Worm (Caenorhabditis elegans): ENCODE results near the gene fbxb-104.

Gene fbxb-104

DNA sequence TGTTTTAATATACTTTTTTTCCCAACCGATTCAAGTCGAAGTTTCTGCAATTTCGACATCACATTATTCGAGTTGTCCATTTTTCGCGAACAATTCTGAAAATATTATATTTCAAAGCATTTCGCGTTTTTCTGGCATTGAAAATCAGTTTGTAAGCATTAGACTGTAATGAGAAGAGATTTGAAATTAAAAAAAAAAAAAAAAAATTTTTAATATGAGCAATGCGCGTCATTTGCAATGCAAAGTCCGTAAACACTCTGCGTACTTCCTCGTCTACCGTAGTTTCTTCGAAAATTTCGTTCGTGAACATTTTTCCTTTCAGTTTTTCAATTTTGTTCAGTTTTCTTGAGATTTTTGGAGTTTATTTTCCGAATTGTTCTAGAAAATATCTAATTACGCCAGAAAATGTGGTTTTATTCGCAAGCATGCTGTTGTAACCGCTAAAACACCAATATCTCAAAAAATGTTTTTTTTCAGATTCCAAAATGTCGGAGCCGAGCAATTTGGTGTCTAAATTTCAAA lies 31.7 kb downstream of the fbxb-104 start, which contains the start of the genes C16C8.5 and C16C8.16:
C16C8.5 (minus strand) TSS at position 101 of the 522 bp plus-strand sequence.
C16C8.16 (plus strand) TSS at position 472 of the 522 bp plus-strand sequence.
- TF ChIP-seq bed-3 (GFP tag; optimal IDR thresholded peaks at IDR 0.05): no peak
- TF ChIP-seq nhr-2 (tag; optimal IDR thresholded peaks at IDR 0.05): no peak
- TF ChIP-seq ces-1 (GFP tag; optimal IDR thresholded peaks at IDR 0.05): no peak

DNA sequence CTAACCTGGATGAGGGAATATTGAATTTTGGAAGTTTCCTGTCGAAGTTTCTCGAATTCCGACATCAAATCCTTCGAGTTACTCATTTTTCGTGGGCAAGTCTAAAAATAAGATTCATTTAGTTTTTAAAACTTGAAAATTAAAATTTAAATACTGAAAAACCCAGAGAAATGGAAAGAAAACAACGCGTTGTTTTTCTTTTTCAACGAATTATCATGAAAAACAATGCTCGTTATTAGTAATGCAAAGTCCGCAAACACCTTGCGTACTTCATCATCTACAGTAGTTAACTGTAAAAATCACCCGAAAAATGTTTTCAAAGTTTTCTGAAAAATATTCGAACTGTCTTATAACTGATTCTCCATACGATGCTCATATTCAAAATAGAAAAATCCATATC lies 32.8 kb downstream of the fbxb-104 start, which contains the start of gene C16C8.4:
C16C8.4 (minus strand) TSS at position 101 of the 400 bp plus-strand sequence.
- no peak for TF ChIP-seq pha-4 (tag; optimal IDR thresholded peaks at IDR 0.05)
- TF ChIP-seq tbx-8 (GFP tag; optimal IDR thresholded peaks at IDR 0.05): no peak
- TF ChIP-seq ceh-43 (GFP tag; optimal IDR thresholded peaks at IDR 0.05): no peak
- TF ChIP-seq drap-1 (GFP tag; optimal IDR thresholded peaks at IDR 0.05): no peak
- TF ChIP-seq zip-8 (tag; optimal IDR thresholded peaks at IDR 0.05): no peak

DNA sequence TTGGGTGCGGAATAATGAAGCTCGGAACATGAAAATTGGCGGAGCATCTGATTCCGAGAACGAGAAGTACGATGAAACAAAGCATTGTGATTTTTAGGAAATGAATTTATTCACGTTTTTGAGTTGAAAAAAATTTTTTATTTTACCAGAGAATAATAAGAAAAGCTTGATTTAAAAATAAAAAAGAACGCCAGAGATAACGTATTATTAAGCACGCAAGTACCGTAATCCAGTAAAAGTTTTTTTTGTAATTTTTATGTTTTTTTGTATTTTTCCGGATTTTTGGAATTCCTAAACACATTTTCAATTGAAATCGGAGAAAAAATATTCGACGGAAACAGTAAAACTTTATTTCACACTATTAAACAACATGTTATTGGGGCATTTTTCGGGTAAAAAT lies 33.9 kb downstream of the fbxb-104 start, which contains the start of gene C16C8.22:
C16C8.22 (minus strand) TSS at position 101 of the 400 bp plus-strand sequence.
- TF ChIP-seq ceh-83 (GFP tag; optimal IDR thresholded peaks at IDR 0.05) (no peak), lin-32 (GFP tag; optimal IDR thresholded peaks at IDR 0.05) (no peak), bed-3 (GFP tag; optimal IDR thresholded peaks at IDR 0.05) (no peak), snpc-4 (tag; optimal IDR thresholded peaks at IDR 0.05) (no peak), blmp-1 (tag; optimal IDR thresholded peaks at IDR 0.05) (no peak), unc-120 (tag; optimal IDR thresholded peaks at IDR 0.05; ENCODE audit: poor library complexity, severe bottlenecking) (no peak), nhr-12 (tag; optimal IDR thresholded peaks at IDR 0.05) (no peak), sptf-1 (tag; optimal IDR thresholded peaks at IDR 0.05) (no peak), ceh-43 (GFP tag; optimal IDR thresholded peaks at IDR 0.05) (no peak), lsy-2 (tag; optimal IDR thresholded peaks at IDR 0.05) (no peak), mep-1 (tag; optimal IDR thresholded peaks at IDR 0.05) (no peak)

DNA sequence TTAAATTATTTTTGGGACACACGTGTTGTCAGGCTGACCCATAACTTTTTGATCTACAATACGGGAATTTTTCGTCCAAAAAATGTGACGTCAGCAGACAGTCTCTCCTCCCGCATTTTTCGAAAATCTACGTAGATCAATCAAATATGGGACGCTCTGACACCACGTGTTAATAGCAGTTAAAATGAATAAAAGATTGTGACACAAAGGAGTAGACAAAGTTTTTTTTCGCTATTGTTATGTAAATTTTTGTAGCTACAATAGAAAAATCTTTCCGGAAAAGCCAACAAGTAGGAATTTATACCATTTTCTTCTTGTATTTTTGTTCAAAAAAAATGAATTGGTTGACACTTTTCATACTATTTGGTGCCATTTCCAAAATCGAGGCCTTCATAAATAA lies 35.7 kb downstream of the fbxb-104 start, which contains the start of gene C16C8.27:
C16C8.27 (plus strand) TSS at position 301 of the 400 bp plus-strand sequence.
- TF ChIP-seq nhr-2 (tag; optimal IDR thresholded peaks at IDR 0.05) (no peak), hlh-1 (tag; optimal IDR thresholded peaks at IDR 0.05) (no peak), ham-2 (GFP tag; optimal IDR thresholded peaks at IDR 0.05) (no peak), lin-32 (GFP tag; optimal IDR thresholded peaks at IDR 0.05) (no peak), tbx-8 (GFP tag; optimal IDR thresholded peaks at IDR 0.05) (no peak)

DNA sequence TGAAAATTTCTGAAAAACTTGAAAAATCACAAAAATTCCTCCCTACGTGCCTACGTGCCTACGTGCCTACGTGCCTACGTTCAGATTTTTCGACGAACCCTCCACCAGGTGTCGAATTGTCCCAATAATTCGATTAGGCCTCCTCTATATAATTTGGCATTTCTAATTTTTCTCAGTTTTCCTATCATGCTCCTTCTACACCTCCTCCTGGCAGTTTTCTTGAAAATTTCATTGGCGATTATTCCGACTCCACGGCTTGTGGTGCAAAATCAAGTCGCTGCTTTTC lies 36.5 kb downstream of the fbxb-104 start, which contains the start of gene C16C8.17:
C16C8.17 (plus strand) TSS at position 187 of the 286 bp plus-strand sequence.
- no peak for TF ChIP-seq ces-1 (GFP tag; optimal IDR thresholded peaks at IDR 0.05)
- no peak for TF ChIP-seq sptf-1 (tag; optimal IDR thresholded peaks at IDR 0.05)
- TF ChIP-seq ceh-43 (GFP tag; optimal IDR thresholded peaks at IDR 0.05): no peak
- no peak for TF ChIP-seq lsy-2 (tag; optimal IDR thresholded peaks at IDR 0.05)
- no peak for TF ChIP-seq nhr-76 (tag; optimal IDR thresholded peaks at IDR 0.05)
- TF ChIP-seq nhr-12 (tag; optimal IDR thresholded peaks at IDR 0.05): no peak
- TF ChIP-seq pha-4 (tag; optimal IDR thresholded peaks at IDR 0.05): no peak
- no peak for TF ChIP-seq elt-3 (tag; optimal IDR thresholded peaks at IDR 0.05)
- TF ChIP-seq lin-32 (GFP tag; optimal IDR thresholded peaks at IDR 0.05): no peak
- TF ChIP-seq zip-8 (tag; optimal IDR thresholded peaks at IDR 0.05): no peak
- TF ChIP-seq mep-1 (tag; optimal IDR thresholded peaks at IDR 0.05): no peak
- no peak for TF ChIP-seq blmp-1 (tag; optimal IDR thresholded peaks at IDR 0.05)
- TF ChIP-seq tbx-8 (GFP tag; optimal IDR thresholded peaks at IDR 0.05): no peak
- TF ChIP-seq flh-1 (GFP tag; optimal IDR thresholded peaks at IDR 0.05): no peak
- no peak for TF ChIP-seq nhr-2 (tag; optimal IDR thresholded peaks at IDR 0.05)
- no peak for TF ChIP-seq elt-1 (tag; optimal IDR thresholded peaks at IDR 0.05; ENCODE audit: borderline replicate concordance, insufficient read depth)

DNA sequence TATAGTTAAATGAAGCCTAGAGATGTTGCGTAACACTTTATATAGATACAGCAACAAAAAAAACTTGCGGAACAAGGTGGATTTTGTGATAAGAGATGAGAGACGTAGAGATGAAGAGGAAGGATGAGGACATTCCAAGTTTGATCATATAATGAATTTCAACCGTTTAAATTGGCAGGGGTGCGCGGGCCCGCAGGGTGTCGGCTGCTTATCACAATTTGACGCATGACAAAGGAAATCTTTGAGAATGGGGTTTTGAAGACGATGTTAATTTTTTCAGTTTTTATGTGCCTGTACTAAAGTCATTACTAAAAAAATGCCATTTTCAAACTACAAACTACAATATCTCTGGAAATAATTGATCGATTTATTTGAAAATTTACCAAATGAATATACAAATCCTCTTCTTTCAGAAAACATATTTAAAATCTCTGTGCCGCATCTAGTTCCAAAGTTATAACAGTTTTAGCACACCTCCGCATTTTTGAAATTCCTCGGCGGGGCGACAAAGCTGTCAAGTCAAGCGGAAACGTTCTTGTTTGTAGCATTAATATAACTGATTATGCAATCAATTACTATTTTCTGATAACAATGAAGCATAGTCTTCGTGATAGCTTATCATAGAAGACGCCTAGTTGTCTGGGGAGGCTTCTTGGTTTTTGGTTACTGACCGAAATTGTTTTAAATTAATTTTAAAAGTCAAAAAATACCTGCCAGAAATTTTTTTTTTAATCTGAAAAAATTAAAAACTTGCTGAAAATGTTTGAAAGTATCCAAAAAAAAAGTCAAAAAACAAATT lies 37.0 kb downstream of the fbxb-104 start:
- no peak for TF ChIP-seq hlh-1 (tag; optimal IDR thresholded peaks at IDR 0.05)
- peak; percentile 64 for TF ChIP-seq zip-8 (tag; optimal IDR thresholded peaks at IDR 0.05)

DNA sequence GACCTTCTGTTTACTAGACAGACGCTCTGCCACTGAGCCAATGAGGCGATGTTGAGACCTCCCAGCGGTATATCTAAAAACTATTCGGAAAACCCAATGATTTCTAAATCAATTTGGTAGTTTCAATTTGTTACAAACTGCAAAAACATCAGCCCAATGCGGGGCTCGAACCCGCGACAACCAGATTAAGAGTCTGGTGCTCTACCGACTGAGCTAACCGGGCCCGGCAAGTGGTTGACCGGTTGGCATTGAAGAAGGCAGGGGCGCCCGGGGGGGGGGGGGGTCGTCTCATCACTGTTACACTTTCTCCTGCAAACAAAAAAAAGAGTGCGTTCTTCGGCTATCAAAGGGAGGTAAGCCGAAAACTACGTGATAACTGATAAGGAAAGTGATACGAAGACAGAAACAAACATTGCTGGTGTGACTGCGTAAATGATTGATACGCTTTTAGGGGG lies 37.8 kb downstream of the fbxb-104 start:
- TF ChIP-seq drap-1 (GFP tag; optimal IDR thresholded peaks at IDR 0.05) (peak; percentile 68), ces-1 (GFP tag; optimal IDR thresholded peaks at IDR 0.05) (no peak), ham-2 (GFP tag; optimal IDR thresholded peaks at IDR 0.05) (peak; percentile 68), bed-3 (GFP tag; optimal IDR thresholded peaks at IDR 0.05) (peak; percentile 33), ceh-83 (GFP tag; optimal IDR thresholded peaks at IDR 0.05) (peak; percentile 88), lin-32 (GFP tag; optimal IDR thresholded peaks at IDR 0.05) (peak; percentile 65), sptf-1 (tag; optimal IDR thresholded peaks at IDR 0.05) (peak; percentile 71), mls-2 (tag; optimal IDR thresholded peaks at IDR 0.05) (peak; percentile 64), lin-13 (tag; optimal IDR thresholded peaks at IDR 0.05) (no peak), cnd-1 (tag; optimal IDR thresholded peaks at IDR 0.05) (peak; percentile 66), M03D4.4 (tag; optimal IDR thresholded peaks at IDR 0.05) (peak; percentile 76), sem-2 (GFP tag; optimal IDR thresholded peaks at IDR 0.05) (peak; percentile 55), unc-120 (tag; optimal IDR thresholded peaks at IDR 0.05; ENCODE audit: poor library complexity, severe bottlenecking) (peak; percentile 37), nhr-2 (tag; optimal IDR thresholded peaks at IDR 0.05) (no peak), flh-1 (GFP tag; optimal IDR thresholded peaks at IDR 0.05) (peak; percentile 24)

Data from whole organism, mixed stage, embryonic.